Worm (Caenorhabditis elegans): Measurements from ENCODE around the gene ins-12.

ins-12 gene

ce11 chrII:5582309-5582708, 27.9 kb downstream of the ins-12 start, which contains the start of gene T25E4.2:
Gene T25E4.2, minus strand, starts transcription at chrII:5582409.
- TF ChIP-seq tab-1 (GFP tag; IDR thresholded peaks at IDR 0.05) (no peak), ref-1 (GFP tag; conservative IDR thresholded peaks at IDR 0.05) (no peak), ztf-29 (GFP tag; IDR thresholded peaks at IDR 0.05) (no peak), flt-1 (GFP tag; IDR thresholded peaks at IDR 0.05) (no peak), cog-1 (tag; optimal IDR thresholded peaks at IDR 0.05) (no peak), klf-2 (GFP tag; conservative IDR thresholded peaks at IDR 0.05) (no peak), ztf-23 (GFP tag; IDR thresholded peaks at IDR 0.05) (no peak), T22C8.4 (GFP tag; IDR thresholded peaks at IDR 0.05) (no peak), med-1 (GFP tag; optimal IDR thresholded peaks at IDR 0.05; ENCODE audit: insufficient read depth) (no peak)

- TF ChIP-seq flt-1 (GFP tag; IDR thresholded peaks at IDR 0.05) (no peak), ztf-29 (GFP tag; IDR thresholded peaks at IDR 0.05) (no peak), ztf-23 (GFP tag; IDR thresholded peaks at IDR 0.05) (no peak), klf-2 (GFP tag; conservative IDR thresholded peaks at IDR 0.05) (no peak), ref-1 (GFP tag; conservative IDR thresholded peaks at IDR 0.05) (no peak), med-1 (GFP tag; optimal IDR thresholded peaks at IDR 0.05; ENCODE audit: insufficient read depth) (no peak), tab-1 (GFP tag; IDR thresholded peaks at IDR 0.05) (no peak), cog-1 (tag; optimal IDR thresholded peaks at IDR 0.05) (no peak), T22C8.4 (GFP tag; IDR thresholded peaks at IDR 0.05) (no peak)
These were observed 31.4 kb downstream of the ins-12 start, which contains the start of gene lys-8 for ce11 chrII:5585788-5586187. Gene lys-8, plus strand, starts transcription at chrII:5586178.

ce11 chrII:5587794-5588193, 33.4 kb downstream of the ins-12 start:
- TF ChIP-seq klf-2 (GFP tag; conservative IDR thresholded peaks at IDR 0.05) (no peak), ztf-23 (GFP tag; IDR thresholded peaks at IDR 0.05) (no peak), tab-1 (GFP tag; IDR thresholded peaks at IDR 0.05) (no peak), cog-1 (tag; optimal IDR thresholded peaks at IDR 0.05) (no peak), ref-1 (GFP tag; conservative IDR thresholded peaks at IDR 0.05) (no peak), med-1 (GFP tag; optimal IDR thresholded peaks at IDR 0.05; ENCODE audit: insufficient read depth) (no peak)

- no peak for TF ChIP-seq klf-2 (GFP tag; conservative IDR thresholded peaks at IDR 0.05)
These were observed 35.3 kb downstream of the ins-12 start, which contains the start of gene C17G10.13 for ce11 chrII:5589690-5590089. Gene C17G10.13, minus strand, starts transcription at chrII:5589790.

- TF ChIP-seq tab-1 (GFP tag; IDR thresholded peaks at IDR 0.05): no peak
- no peak for TF ChIP-seq klf-2 (GFP tag; conservative IDR thresholded peaks at IDR 0.05)
- TF ChIP-seq ref-1 (GFP tag; conservative IDR thresholded peaks at IDR 0.05): no peak
These were observed 37.1 kb downstream of the ins-12 start for ce11 chrII:5591558-5591957.

ce11 chrII:5592857-5593256, 38.4 kb downstream of the ins-12 start:
- TF ChIP-seq T22C8.4 (GFP tag; IDR thresholded peaks at IDR 0.05) (no peak), med-1 (GFP tag; optimal IDR thresholded peaks at IDR 0.05; ENCODE audit: insufficient read depth) (no peak), ztf-29 (GFP tag; IDR thresholded peaks at IDR 0.05) (no peak), tab-1 (GFP tag; IDR thresholded peaks at IDR 0.05) (no peak), flt-1 (GFP tag; IDR thresholded peaks at IDR 0.05) (no peak), ztf-23 (GFP tag; IDR thresholded peaks at IDR 0.05) (no peak), cog-1 (tag; optimal IDR thresholded peaks at IDR 0.05) (no peak), ref-1 (GFP tag; conservative IDR thresholded peaks at IDR 0.05) (no peak), klf-2 (GFP tag; conservative IDR thresholded peaks at IDR 0.05) (no peak)

- no peak for TF ChIP-seq T22C8.4 (GFP tag; IDR thresholded peaks at IDR 0.05)
- no peak for TF ChIP-seq flt-1 (GFP tag; IDR thresholded peaks at IDR 0.05)
- no peak for TF ChIP-seq med-1 (GFP tag; optimal IDR thresholded peaks at IDR 0.05; ENCODE audit: insufficient read depth)
- peak; percentile 60 for TF ChIP-seq cog-1 (tag; optimal IDR thresholded peaks at IDR 0.05)
- no peak for TF ChIP-seq ref-1 (GFP tag; conservative IDR thresholded peaks at IDR 0.05)
- TF ChIP-seq ztf-23 (GFP tag; IDR thresholded peaks at IDR 0.05): 0 out of 2 replicates have a peak, but pooled peaks have one; percentile 10
These were observed 39.0 kb downstream of the ins-12 start, which contains the start of gene cdc-14 for ce11 chrII:5593377-5593932. Gene cdc-14, minus strand, starts transcription at chrII:5593427.

- no peak for TF ChIP-seq flt-1 (GFP tag; IDR thresholded peaks at IDR 0.05)
- no peak for TF ChIP-seq med-1 (GFP tag; optimal IDR thresholded peaks at IDR 0.05; ENCODE audit: insufficient read depth)
- 0 out of 2 replicates have a peak, but pooled peaks have one; percentile 44 for TF ChIP-seq klf-2 (GFP tag; conservative IDR thresholded peaks at IDR 0.05)
- TF ChIP-seq cog-1 (tag; optimal IDR thresholded peaks at IDR 0.05): peak; percentile 56
- no peak for TF ChIP-seq ref-1 (GFP tag; conservative IDR thresholded peaks at IDR 0.05)
These were observed 39.9 kb downstream of the ins-12 start, which contains the start of gene ttc-4 for ce11 chrII:5594210-5594764. Gene ttc-4, plus strand, starts transcription at chrII:5594714.

- TF ChIP-seq flt-1 (GFP tag; IDR thresholded peaks at IDR 0.05) (no peak), cog-1 (tag; optimal IDR thresholded peaks at IDR 0.05) (no peak), tab-1 (GFP tag; IDR thresholded peaks at IDR 0.05) (no peak), med-1 (GFP tag; optimal IDR thresholded peaks at IDR 0.05; ENCODE audit: insufficient read depth) (no peak), T22C8.4 (GFP tag; IDR thresholded peaks at IDR 0.05) (no peak), klf-2 (GFP tag; conservative IDR thresholded peaks at IDR 0.05) (no peak), ztf-29 (GFP tag; IDR thresholded peaks at IDR 0.05) (no peak), ztf-23 (GFP tag; IDR thresholded peaks at IDR 0.05) (no peak), ref-1 (GFP tag; conservative IDR thresholded peaks at IDR 0.05) (no peak)
These were observed 41.8 kb downstream of the ins-12 start, which contains the start of gene C17G10.1 for ce11 chrII:5596247-5596646. Gene C17G10.1, plus strand, starts transcription at chrII:5596547.

- TF ChIP-seq ztf-23 (GFP tag; IDR thresholded peaks at IDR 0.05) (no peak), ref-1 (GFP tag; conservative IDR thresholded peaks at IDR 0.05) (no peak), med-1 (GFP tag; optimal IDR thresholded peaks at IDR 0.05; ENCODE audit: insufficient read depth) (no peak), tab-1 (GFP tag; IDR thresholded peaks at IDR 0.05) (no peak), T22C8.4 (GFP tag; IDR thresholded peaks at IDR 0.05) (no peak), ztf-29 (GFP tag; IDR thresholded peaks at IDR 0.05) (no peak), flt-1 (GFP tag; IDR thresholded peaks at IDR 0.05) (no peak), cog-1 (tag; optimal IDR thresholded peaks at IDR 0.05) (no peak), klf-2 (GFP tag; conservative IDR thresholded peaks at IDR 0.05) (no peak)
These were observed 45.1 kb downstream of the ins-12 start, which contains the start of gene C17G10.10 for ce11 chrII:5599326-5600044. Gene C17G10.10, minus strand, starts transcription at chrII:5599376.

All from whole organism, midembryonic.